Worm (Caenorhabditis elegans) whole organism, early embryonic: ENCODE results near the gene npr-30.

Experiments used
- ama-1 ChIP-seq: fragments of 150-350 bp; optimal IDR thresholded peaks from 2 replicates; lab custom pipeline; 2014
- hmbx-1 ChIP-seq: sonication (generic microtip); optimal IDR thresholded peaks from 2 replicates; lab custom pipeline; 2016; ENCODE audit warnings: mild to moderate bottlenecking, missing genetic modification characterization, missing compliant biosample characterization
- hmg-4 ChIP-seq: fragments of 200-800 bp; sonication (Bioruptor generic); optimal IDR thresholded peaks from 2 replicates; lab custom pipeline; 2018; ENCODE audit warnings: mild to moderate bottlenecking, missing genetic modification characterization, missing compliant biosample characterization

- no peak for TF ChIP-seq ama-1 (lab: Kevin White, UChicago)
- TF ChIP-seq hmbx-1 (tag; lab: Kevin White, UChicago): no peak
- no peak for TF ChIP-seq hmg-4 (GFP tag; lab: Kevin White, UChicago)
Measured at ce11 chrIII:15224-15822, 12.2 kb downstream of the npr-30 start, which contains the start of gene H10E21.1.
